Worm (Caenorhabditis elegans) whole organism, young adult: ENCODE results near the gene cdt-2.

Experiments
- Y56A3A.18 ChIP-seq: fragments of 200-800 bp; sonication (Bioruptor generic); IDR thresholded peaks from 2 replicates; pipeline ENCODE4 v1.3.6; 2022; ENCODE audit warnings: missing genetic modification reagents, missing genetic modification characterization, missing compliant biosample characterization
- attf-5 ChIP-seq: fragments of 200-800 bp; sonication (Bioruptor generic); optimal IDR thresholded peaks from 2 replicates; lab custom pipeline; 2018; ENCODE audit warnings: mild to moderate bottlenecking, missing genetic modification characterization, missing compliant biosample characterization
- ccch-3 ChIP-seq: fragments of 200-800 bp; sonication (Bioruptor generic); optimal IDR thresholded peaks from 2 replicates; lab custom pipeline; 2018; ENCODE audit warnings: mild to moderate bottlenecking, missing genetic modification characterization, missing compliant biosample characterization
- cebp-1 ChIP-seq, 2 experiments: fragments of 200-800 bp in 1 of 2; sonication (Bioruptor generic) in 1 of 2; sonication (generic microtip) in 1 of 2; IDR thresholded peaks in 1 of 2; optimal IDR thresholded peaks in 1 of 2; 2 replicates each; pipeline versions ENCODE4 v1.3.6 to Lab custom; 2017 to 2022; ENCODE audit warnings: missing compliant biosample characterization in 2 of 2, missing genetic modification characterization in 2 of 2, mild to moderate bottlenecking in 1 of 2, missing genetic modification reagents in 1 of 2, moderate library complexity in 1 of 2
- ceh-27 ChIP-seq: fragments of 200-800 bp; sonication (Bioruptor generic); optimal IDR thresholded peaks from 2 replicates; lab custom pipeline; 2018; ENCODE audit warnings: mild to moderate bottlenecking, missing genetic modification characterization, moderate library complexity, missing compliant biosample characterization
- lin-35 ChIP-seq, 3 experiments: fragments of 150-350 bp in 2 of 3; sonication (generic microtip) in 1 of 3; optimal IDR thresholded peaks; 2 replicates each; lab custom pipeline; 2014 to 2018; ENCODE audit warnings: missing biosample characterization in 3 of 3, missing genetic modification characterization in 3 of 3, missing genetic modification reagents in 3 of 3
- lin-54 ChIP-seq: fragments of 200-800 bp; sonication (Bioruptor generic); optimal IDR thresholded peaks from 2 replicates; lab custom pipeline; 2018; ENCODE audit warnings: mild to moderate bottlenecking, missing genetic modification characterization, missing compliant biosample characterization
- snpc-4 ChIP-seq, 5 experiments: fragments of 150-350 bp in 1 of 5; sonication (generic microtip) in 4 of 5; optimal IDR thresholded peaks; 2 replicates each; lab custom pipeline; 2014 to 2018; ENCODE audit warnings: missing genetic modification characterization in 5 of 5, missing biosample characterization in 3 of 5, antibody characterized with exemption in 2 of 5, mild to moderate bottlenecking in 2 of 5, missing compliant biosample characterization in 2 of 5, missing genotype in 2 of 5, moderate library complexity in 2 of 5, missing genetic modification reagents in 1 of 5

- no peak for TF ChIP-seq ceh-27
- no peak for TF ChIP-seq Y56A3A.18 (GFP tag; lab: Robert Waterston, UW)
- no peak for TF ChIP-seq attf-5
- no peak for TF ChIP-seq cebp-1 (GFP tag; IDR thresholded peaks at IDR 0.05; lab: Robert Waterston, UW)
- TF ChIP-seq cebp-1 (tag; optimal IDR thresholded peaks at IDR 0.05; lab: Kevin White, UChicago): no peak
- TF ChIP-seq snpc-4 (GFP tag; optimal IDR thresholded peaks at IDR 0.05; lab: Kevin White, UChicago): no peak
- no peak for TF ChIP-seq snpc-4 (tag; optimal IDR thresholded peaks at IDR 0.05; lab: Kevin White, UChicago)
- TF ChIP-seq lin-54 (GFP tag; lab: Kevin White, UChicago): no peak
- no peak for TF ChIP-seq lin-35 (GFP tag; optimal IDR thresholded peaks at IDR 0.05; lab: Kevin White, UChicago)
- no peak for TF ChIP-seq ccch-3 (GFP tag; lab: Kevin White, UChicago)
Measured at ce11 chrV:15013328-15013727, 22.4 kb upstream of the cdt-2 start.
